Worm (Caenorhabditis elegans): Measurements from ENCODE around the gene ran-2.

- no peak for TF ChIP-seq snpc-4 (tag; optimal IDR thresholded peaks at IDR 0.05)
- no peak for TF ChIP-seq nhr-77 (tag; optimal IDR thresholded peaks at IDR 0.05)
- TF ChIP-seq lsy-2 (tag; optimal IDR thresholded peaks at IDR 0.05), result no peak
These were observed 4.2 kb downstream of the ran-2 start, which contains the start of gene C29E4.10 for ce11 chrIII:7937548-7937947.

All from whole organism, L2 larva.